Fruit fly (Drosophila melanogaster) whole organism, pupa: ENCODE data around the gene CG3505.

Experiments
- D1 ChIP-seq: fragments of 200-800 bp; sonication (Bioruptor generic); optimal IDR thresholded peaks from 2 replicates; lab custom pipeline; 2018; ENCODE audit warnings: missing biosample characterization, mild to moderate bottlenecking, missing genetic modification characterization, moderate library complexity
- fd96Ca ChIP-seq: fragments of 200-800 bp; sonication (Bioruptor generic); IDR thresholded peaks from 3 replicates; pipeline ENCODE4 v1.3.6; 2022; ENCODE audit warnings: missing biosample characterization, missing genetic modification characterization
- gl ChIP-seq: fragments of 200-800 bp; sonication (Bioruptor generic); optimal IDR thresholded peaks from 2 replicates; lab custom pipeline; 2018; ENCODE audit warnings: missing biosample characterization, mild to moderate bottlenecking, missing genetic modification characterization

DNA sequence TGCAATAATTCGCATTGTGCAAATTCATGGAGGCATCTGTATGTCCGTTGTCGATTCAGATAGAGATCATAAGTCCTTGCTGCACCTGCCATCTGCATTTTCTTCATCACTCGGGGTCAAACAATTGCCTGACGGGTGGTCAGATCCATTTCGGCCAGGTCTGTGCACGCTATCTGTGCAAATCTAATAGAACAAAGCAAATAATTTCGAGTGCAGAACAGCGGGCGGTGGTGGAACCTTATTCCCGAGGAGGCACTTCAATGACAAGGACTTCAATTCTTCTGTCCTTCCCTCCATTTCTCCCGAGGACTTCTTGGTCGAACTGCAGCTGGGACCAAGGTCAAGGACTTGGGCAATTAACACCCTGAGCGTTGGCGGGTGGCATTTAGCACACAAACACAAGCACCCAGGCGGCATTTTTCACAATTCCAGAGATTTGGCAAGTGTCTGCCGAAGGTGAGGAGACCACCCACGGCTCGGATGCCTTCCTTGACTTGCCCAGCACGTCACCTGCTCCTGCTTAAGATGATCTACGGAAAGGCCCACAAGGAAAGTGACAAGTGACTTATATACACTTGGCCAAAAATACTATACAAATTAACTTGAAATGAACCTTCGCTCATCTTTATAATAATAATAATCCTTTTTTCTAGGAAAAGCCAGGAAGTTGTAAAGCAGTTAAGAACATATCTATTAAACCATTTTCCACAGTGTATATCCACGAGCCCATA is 22.3 kb downstream of the CG3505 start:
- TF ChIP-seq fd96Ca (GFP tag; lab: Robert Waterston, UW) = 0 out of 3 replicates have a peak, but pooled peaks have one; percentile 20
- no peak for TF ChIP-seq D1 (tag; lab: Kevin White, UChicago)
- no peak for TF ChIP-seq gl (tag; lab: Kevin White, UChicago)
